Worm (Caenorhabditis elegans) whole organism, L4 larva: ENCODE data around the gene C45G9.9.

Experiments
- lin-29 ChIP-seq: fragments of 200-800 bp; sonication (Bioruptor generic); IDR thresholded peaks from 2 replicates; pipeline ENCODE4 v1.3.6; 2022; ENCODE audit warnings: missing genetic modification reagents, missing genetic modification characterization, missing compliant biosample characterization
- mxl-2 ChIP-seq: fragments of 200-800 bp; sonication (Bioruptor generic); conservative IDR thresholded peaks from 2 replicates; pipeline ENCODE4 v1.3.6; 2022; ENCODE audit warnings: missing genetic modification reagents, missing genetic modification characterization, missing compliant biosample characterization
- nhr-25 ChIP-seq: sonication (generic microtip); optimal IDR thresholded peaks from 2 replicates; lab custom pipeline; 2017; ENCODE audit warnings: missing genetic modification characterization, mild to moderate bottlenecking, missing compliant biosample characterization, antibody characterized with exemption, moderate library complexity, borderline replicate concordance; ENCODE audit not compliant: insufficient read depth
- rbr-2 ChIP-seq: sonication (generic microtip); optimal IDR thresholded peaks from 2 replicates; lab custom pipeline; 2016; ENCODE audit warnings: missing genotype, missing genetic modification characterization, missing compliant biosample characterization

- TF ChIP-seq lin-29 (GFP tag; lab: Robert Waterston, UW) (no peak), mxl-2 (no peak), rbr-2 (tag; lab: Kevin White, UChicago) (no peak), nhr-25 (tag; lab: Kevin White, UChicago) (no peak)
Measured at ce11 chrIII:5078062-5078461, 22.5 kb upstream of the C45G9.9 start.
